Fruit fly (Drosophila melanogaster) whole organism, prepupa: ENCODE measurements around the gene Nak.

Experiments
- Blimp-1 ChIP-seq: fragments of 200-800 bp; sonication (Bioruptor generic); optimal IDR thresholded peaks from 3 replicates; lab custom pipeline; 2017; ENCODE audit warnings: missing biosample characterization, missing genetic modification characterization, mild to moderate bottlenecking, moderate library complexity, missing genetic modification reagents
- CG10631 ChIP-seq: fragments of 200-800 bp; sonication (Bioruptor generic); optimal IDR thresholded peaks from 2 replicates; lab custom pipeline; 2016; ENCODE audit warnings: missing biosample characterization, missing genetic modification characterization
- CG11294 ChIP-seq: fragments of 200-800 bp; sonication (Bioruptor generic); IDR thresholded peaks from 2 replicates; pipeline ENCODE4 v1.3.6; 2022; ENCODE audit warnings: missing biosample characterization, missing genetic modification characterization
- CG15336 ChIP-seq: fragments of 200-800 bp; sonication (Bioruptor generic); IDR thresholded peaks from 2 replicates; pipeline ENCODE4 v1.3.6; 2022; ENCODE audit warnings: missing biosample characterization, missing genetic modification characterization
- CG1621 ChIP-seq: fragments of 200-800 bp; sonication (Bioruptor generic); optimal IDR thresholded peaks from 3 replicates; lab custom pipeline; 2018; ENCODE audit warnings: missing biosample characterization, mild to moderate bottlenecking, missing genetic modification characterization
- CG3032 ChIP-seq: fragments of 200-800 bp; optimal IDR thresholded peaks from 2 replicates; lab custom pipeline; 2019; ENCODE audit warnings: missing biosample characterization, mild to moderate bottlenecking, missing genetic modification characterization, moderate library complexity
- CG31627 ChIP-seq: fragments of 200-800 bp; sonication (Bioruptor generic); optimal IDR thresholded peaks from 3 replicates; lab custom pipeline; 2016; ENCODE audit warnings: missing biosample characterization, missing genetic modification characterization
- CG32006 ChIP-seq: fragments of 200-800 bp; sonication (Bioruptor generic); optimal IDR thresholded peaks from 3 replicates; lab custom pipeline; 2017; ENCODE audit warnings: missing biosample characterization, mild to moderate bottlenecking, missing genetic modification characterization
- CG3919 ChIP-seq: fragments of 200-800 bp; sonication (Bioruptor generic); optimal IDR thresholded peaks from 3 replicates; lab custom pipeline; 2016; ENCODE audit warnings: missing biosample characterization, missing genetic modification characterization
- CG6792 ChIP-seq: fragments of 200-800 bp; sonication (Bioruptor generic); optimal IDR thresholded peaks from 3 replicates; lab custom pipeline; 2016; ENCODE audit warnings: missing biosample characterization, missing genetic modification characterization
- CG7368 ChIP-seq: fragments of 200-800 bp; sonication (Bioruptor generic); optimal IDR thresholded peaks from 3 replicates; lab custom pipeline; 2016; ENCODE audit warnings: missing biosample characterization, missing genetic modification characterization
- CG8119 ChIP-seq: fragments of 200-800 bp; sonication (Bioruptor generic); IDR thresholded peaks from 3 replicates; pipeline ENCODE4 v1.3.6; 2022; ENCODE audit warnings: missing biosample characterization, missing genetic modification characterization
- CG8632 ChIP-seq: fragments of 200-800 bp; sonication (Bioruptor generic); optimal IDR thresholded peaks from 3 replicates; lab custom pipeline; 2016; ENCODE audit warnings: missing biosample characterization, missing genetic modification characterization
- Eip78C ChIP-seq: fragments of 200-800 bp; sonication (Bioruptor generic); peaks from one replicate; lab custom pipeline; 2016; ENCODE audit warnings: missing biosample characterization, missing genetic modification characterization
- Eip93F ChIP-seq: fragments of 200-800 bp; sonication (Bioruptor generic); optimal IDR thresholded peaks from 2 replicates; lab custom pipeline; 2016; ENCODE audit warnings: missing biosample characterization, mild to moderate bottlenecking, missing genetic modification characterization
- Gug ChIP-seq: fragments of 200-800 bp; sonication (Bioruptor generic); IDR thresholded peaks from 2 replicates; pipeline ENCODE4 v1.3.6; 2022; ENCODE audit warnings: missing biosample characterization, missing genetic modification characterization
- Hr38 ChIP-seq: sonication (Bioruptor generic); optimal IDR thresholded peaks from 2 replicates; lab custom pipeline; 2016; ENCODE audit warnings: missing biosample characterization, missing genetic modification characterization
- Hr4 ChIP-seq: fragments of 200-800 bp; sonication (Bioruptor generic); optimal IDR thresholded peaks from 3 replicates; lab custom pipeline; 2016; ENCODE audit warnings: missing biosample characterization, missing genetic modification characterization
- Lpt ChIP-seq: fragments of 200-800 bp; sonication (Bioruptor generic); optimal IDR thresholded peaks from 3 replicates; lab custom pipeline; 2016; ENCODE audit warnings: missing biosample characterization, missing genetic modification characterization
- Met ChIP-seq: fragments of 200-800 bp; sonication (Bioruptor generic); optimal IDR thresholded peaks from 3 replicates; lab custom pipeline; 2016; ENCODE audit warnings: missing biosample characterization, missing genetic modification characterization
- OdsH ChIP-seq: fragments of 200-800 bp; sonication (Bioruptor generic); optimal IDR thresholded peaks from 3 replicates; lab custom pipeline; 2016; ENCODE audit warnings: missing biosample characterization, missing genetic modification characterization
- Smox ChIP-seq: fragments of 200-800 bp; sonication (Bioruptor generic); optimal IDR thresholded peaks from 3 replicates; lab custom pipeline; 2016; ENCODE audit warnings: missing biosample characterization, missing genetic modification characterization
- Sox102F ChIP-seq: fragments of 200-800 bp; sonication (Bioruptor generic); optimal IDR thresholded peaks from 2 replicates; lab custom pipeline; 2016; ENCODE audit warnings: missing biosample characterization, mild to moderate bottlenecking, missing genetic modification characterization
- Sox14 ChIP-seq: fragments of 200-800 bp; sonication (Bioruptor generic); optimal IDR thresholded peaks from 3 replicates; lab custom pipeline; 2016; ENCODE audit warnings: missing biosample characterization, missing genetic modification characterization
- achi ChIP-seq: fragments of 200-800 bp; sonication (Bioruptor generic); optimal IDR thresholded peaks from 3 replicates; lab custom pipeline; 2016; ENCODE audit warnings: missing biosample characterization, missing genetic modification characterization
- cyc ChIP-seq: fragments of 200-800 bp; sonication (Bioruptor generic); optimal IDR thresholded peaks from 3 replicates; lab custom pipeline; 2016; ENCODE audit warnings: missing biosample characterization, missing genetic modification characterization
- dac ChIP-seq: fragments of 200-800 bp; sonication (Bioruptor generic); optimal IDR thresholded peaks from 2 replicates; lab custom pipeline; 2017; ENCODE audit warnings: missing biosample characterization, mild to moderate bottlenecking, missing genetic modification characterization
- dsx ChIP-seq: fragments of 200-800 bp; optimal IDR thresholded peaks from 3 replicates; lab custom pipeline; 2019; ENCODE audit warnings: missing biosample characterization, mild to moderate bottlenecking, missing genetic modification characterization, moderate library complexity; ENCODE audit not compliant: poor library complexity, severe bottlenecking
- eg ChIP-seq: fragments of 200-800 bp; sonication (Bioruptor generic); IDR thresholded peaks from 3 replicates; pipeline ENCODE4 v1.3.6; 2022; ENCODE audit warnings: missing biosample characterization, missing genetic modification characterization
- esn ChIP-seq: fragments of 200-800 bp; sonication (Bioruptor generic); optimal IDR thresholded peaks from 2 replicates; lab custom pipeline; 2016; ENCODE audit warnings: missing biosample characterization, mild to moderate bottlenecking, missing genetic modification characterization, moderate library complexity
- fd59A ChIP-seq: fragments of 200-800 bp; sonication (Bioruptor generic); optimal IDR thresholded peaks from 2 replicates; lab custom pipeline; 2017; ENCODE audit warnings: missing biosample characterization, mild to moderate bottlenecking, missing genetic modification characterization, missing genetic modification reagents
- fkh ChIP-seq: fragments of 200-800 bp; sonication (Bioruptor generic); optimal IDR thresholded peaks from 3 replicates; lab custom pipeline; 2017; ENCODE audit warnings: missing biosample characterization, mild to moderate bottlenecking, missing genetic modification characterization, moderate library complexity
- lz ChIP-seq: fragments of 200-800 bp; sonication (Bioruptor generic); optimal IDR thresholded peaks from 3 replicates; lab custom pipeline; 2016; ENCODE audit warnings: missing biosample characterization, missing genetic modification characterization
- pdm3 ChIP-seq: fragments of 200-800 bp; sonication (Bioruptor generic); optimal IDR thresholded peaks from 3 replicates; lab custom pipeline; 2016; ENCODE audit warnings: missing biosample characterization, missing genetic modification characterization
- spab ChIP-seq: fragments of 200-800 bp; sonication (Bioruptor generic); optimal IDR thresholded peaks from 2 replicates; lab custom pipeline; 2017; ENCODE audit warnings: missing biosample characterization, mild to moderate bottlenecking, missing genetic modification characterization, missing genetic modification reagents
- ss ChIP-seq, 2 experiments: fragments of 200-800 bp; sonication (Bioruptor generic); optimal IDR thresholded peaks; 2 replicates in 1 of 2; 3 replicates in 1 of 2; lab custom pipeline; 2017 to 2018; ENCODE audit warnings: mild to moderate bottlenecking in 2 of 2, missing biosample characterization in 2 of 2, missing genetic modification characterization in 2 of 2, moderate library complexity in 1 of 2
- svp ChIP-seq: fragments of 200-800 bp; sonication (Bioruptor generic); peaks from one replicate; lab custom pipeline; 2016; ENCODE audit warnings: missing biosample characterization, missing genetic modification characterization
- topi ChIP-seq: fragments of 200-800 bp; sonication (Bioruptor generic); optimal IDR thresholded peaks from 3 replicates; lab custom pipeline; 2016; ENCODE audit warnings: missing biosample characterization, missing genetic modification characterization
- vri ChIP-seq: fragments of 200-800 bp; sonication (Bioruptor generic); optimal IDR thresholded peaks from 3 replicates; lab custom pipeline; 2016; ENCODE audit warnings: missing biosample characterization, mild to moderate bottlenecking, missing genetic modification characterization

Nak gene

dm6 chr2L:19018266-19018665 is 49.7 kb upstream of the Nak start:
- TF ChIP-seq svp (GFP tag; lab: Kevin White, UChicago), result peak; percentile 13
- TF ChIP-seq fd59A (GFP tag; lab: Kevin White, UChicago), result no peak

- TF ChIP-seq OdsH (GFP tag; lab: Kevin White, UChicago) (no peak), CG8632 (GFP tag; lab: Kevin White, UChicago) (no peak), fd59A (GFP tag; lab: Kevin White, UChicago) (no peak), svp (GFP tag; lab: Kevin White, UChicago) (no peak), dac (GFP tag; lab: Kevin White, UChicago) (no peak), Hr38 (GFP tag; lab: Kevin White, UChicago) (no peak), Sox102F (GFP tag; lab: Kevin White, UChicago) (no peak), CG8119 (GFP tag; lab: Robert Waterston, UW) (no peak), vri (no peak), CG31627 (GFP tag; lab: Kevin White, UChicago) (no peak), cyc (GFP tag; lab: Kevin White, UChicago) (no peak), Eip93F (GFP tag; lab: Kevin White, UChicago) (no peak), CG6792 (no peak), CG7368 (GFP tag; lab: Kevin White, UChicago) (no peak), pdm3 (GFP tag; lab: Kevin White, UChicago) (no peak)
These were observed 48.5 kb upstream of the Nak start for dm6 chr2L:19017060-19017459.

- TF ChIP-seq esn, result no peak
- TF ChIP-seq CG7368 (GFP tag; lab: Kevin White, UChicago), result peak; percentile 45
These were observed 47.1 kb upstream of the Nak start for dm6 chr2L:19015628-19016027.

dm6 chr2L:19014881-19015366 is 46.4 kb upstream of the Nak start:
- TF ChIP-seq achi (GFP tag; lab: Kevin White, UChicago) (no peak), CG3032 (tag; lab: Kevin White, UChicago) (no peak), CG10631 (no peak), Blimp-1 (no peak), CG8119 (GFP tag; lab: Robert Waterston, UW) (no peak), dsx (GFP tag; lab: Kevin White, UChicago) (no peak), CG6792 (no peak), CG15336 (GFP tag; lab: Robert Waterston, UW) (no peak), topi (GFP tag; lab: Kevin White, UChicago) (no peak)
- TF ChIP-seq, all 60 proteins: peak for 0

DNA sequence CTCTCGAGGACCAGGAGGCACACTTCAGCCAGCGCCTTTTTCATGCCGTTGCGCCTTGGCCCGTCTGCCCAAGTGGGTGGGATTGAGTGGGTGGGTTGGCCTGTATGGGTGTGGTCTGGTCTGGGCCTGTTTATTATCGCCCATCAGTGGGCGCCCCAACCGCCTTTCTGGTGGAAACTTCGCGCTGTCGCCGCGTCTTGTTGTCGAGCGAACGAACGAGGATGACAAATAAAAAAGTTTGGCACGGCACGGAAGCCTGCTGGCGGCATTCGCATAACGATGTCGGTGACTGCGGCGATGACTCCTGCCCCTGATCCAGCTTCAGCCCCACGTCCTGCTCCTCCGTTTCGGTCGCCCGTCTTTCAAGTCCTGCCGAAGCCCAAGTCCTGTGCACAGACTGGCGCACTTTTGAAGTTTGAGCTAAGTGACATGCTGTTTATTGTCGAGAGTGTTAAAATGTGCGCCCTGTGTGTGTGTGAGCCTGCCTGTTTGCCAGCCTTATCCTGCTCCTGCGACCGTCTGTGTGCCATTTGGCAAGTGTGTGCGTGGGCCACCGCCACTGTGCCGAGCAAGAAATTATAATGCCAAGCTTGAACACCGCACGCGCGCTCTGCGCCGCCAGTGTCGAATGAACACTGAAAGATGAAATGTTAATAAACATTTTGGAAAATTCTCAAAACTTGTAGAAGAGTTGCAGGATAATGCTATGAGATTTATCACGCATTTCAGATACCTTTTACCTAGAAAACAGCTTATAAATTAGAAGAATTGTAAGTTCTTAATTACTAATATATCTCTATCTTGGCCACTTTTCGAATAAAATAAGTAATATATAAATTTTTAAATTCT is 45.7 kb upstream of the Nak start:
- TF ChIP-seq achi (GFP tag; lab: Kevin White, UChicago) (peak; percentile 38), lz (peak; percentile 22), CG15336 (GFP tag; lab: Robert Waterston, UW) (peak; percentile 47), Eip93F (GFP tag; lab: Kevin White, UChicago) (no peak), CG32006 (peak; percentile 58), dac (GFP tag; lab: Kevin White, UChicago) (no peak), Sox102F (GFP tag; lab: Kevin White, UChicago) (peak; percentile 27), CG3919 (GFP tag; lab: Kevin White, UChicago) (peak; percentile 30), vri (no peak), Lpt (no peak), CG3032 (tag; lab: Kevin White, UChicago) (peak; percentile 66), svp (GFP tag; lab: Kevin White, UChicago) (peak; percentile 73), Blimp-1 (no peak), CG1621 (no peak), Sox14 (no peak), Hr4 (peak; percentile 39), eg (GFP tag; lab: Robert Waterston, UW) (no peak), Eip78C (peak; percentile 86), dsx (GFP tag; lab: Kevin White, UChicago) (peak; percentile 61), fkh (peak; percentile 23), spab (GFP tag; lab: Kevin White, UChicago) (peak; percentile 48), CG8119 (GFP tag; lab: Robert Waterston, UW) (peak; percentile 40; the same call in 1 of the 3 replicates), Gug (GFP tag; lab: Robert Waterston, UW) (no peak), topi (GFP tag; lab: Kevin White, UChicago) (peak; percentile 34), CG6792 (peak; percentile 29), CG7368 (GFP tag; lab: Kevin White, UChicago) (no peak), ss (GFP tag; optimal IDR thresholded peaks at IDR 0.05; lab: Kevin White, UChicago) (peak; percentile 55 to 66), CG31627 (GFP tag; lab: Kevin White, UChicago) (no peak), Met (GFP tag; lab: Kevin White, UChicago) (peak; percentile 11), CG11294 (GFP tag; lab: Robert Waterston, UW) (no peak), Smox (GFP tag; lab: Kevin White, UChicago) (peak; percentile 28)
